Worm (Caenorhabditis elegans) whole organism, L4 larva: Measurements from ENCODE around the gene srh-212.
A peak's percentile ranks its signal among the peaks of the same experiment; 100 is the strongest.

Source experiments
- D1046.2 ChIP-seq: fragments of 200-800 bp; sonication (Bioruptor generic); IDR thresholded peaks from 2 replicates; pipeline ENCODE4 v1.3.6; 2022; ENCODE audit warnings: missing genetic modification characterization, missing compliant biosample characterization
- Y105C5A.15 ChIP-seq: fragments of 200-800 bp; sonication (Bioruptor generic); IDR thresholded peaks from 2 replicates; pipeline ENCODE4 v1.3.6; 2022; ENCODE audit warnings: missing genetic modification characterization, missing compliant biosample characterization
- Y48G9A.11 ChIP-seq: fragments of 200-800 bp; sonication (Bioruptor generic); IDR thresholded peaks from 2 replicates; pipeline ENCODE4 v1.3.6; 2022; ENCODE audit warnings: missing genetic modification reagents, missing genetic modification characterization, missing compliant biosample characterization
- Y5F2A.4 ChIP-seq: fragments of 200-800 bp; sonication (Bioruptor generic); optimal IDR thresholded peaks from 2 replicates; lab custom pipeline; 2018; ENCODE audit warnings: mild to moderate bottlenecking, missing genetic modification characterization, missing compliant biosample characterization
- ZK337.2 ChIP-seq: fragments of 200-800 bp; sonication (Bioruptor generic); IDR thresholded peaks from 2 replicates; pipeline ENCODE4 v1.3.6; 2022; ENCODE audit warnings: missing genetic modification reagents, missing genetic modification characterization, missing compliant biosample characterization
- aha-1 ChIP-seq: fragments of 150-350 bp; peaks from one replicate; lab custom pipeline; 2014; ENCODE audit warnings: missing biosample characterization, missing genetic modification characterization
- ceh-28 ChIP-seq: fragments of 150-350 bp; optimal IDR thresholded peaks from 2 replicates; lab custom pipeline; 2014; ENCODE audit warnings: missing biosample characterization, missing genetic modification reagents, missing genetic modification characterization
- ceh-44 ChIP-seq: fragments of 200-800 bp; sonication (Bioruptor generic); IDR thresholded peaks from 2 replicates; pipeline ENCODE4 v1.3.6; 2022; ENCODE audit warnings: missing genetic modification reagents, missing genetic modification characterization, missing compliant biosample characterization
- ctbp-1 ChIP-seq: fragments of 200-800 bp; sonication (Bioruptor generic); IDR thresholded peaks from 2 replicates; pipeline ENCODE4 v1.3.6; 2022; ENCODE audit warnings: missing genetic modification reagents, missing genetic modification characterization, missing compliant biosample characterization
- daf-12 ChIP-seq: fragments of 150-350 bp; optimal IDR thresholded peaks from 2 replicates; lab custom pipeline; 2014; ENCODE audit warnings: missing biosample characterization, missing genetic modification reagents, missing genetic modification characterization
- daf-16 ChIP-seq, 3 experiments: sonication (generic microtip); optimal IDR thresholded peaks; 2 replicates each; lab custom pipeline; 2016 to 2017; ENCODE audit warnings: missing genetic modification characterization in 3 of 3, missing genetic modification reagents in 3 of 3, mild to moderate bottlenecking in 2 of 3, missing compliant biosample characterization in 2 of 3, missing biosample characterization in 1 of 3, moderate library complexity in 1 of 3
- dpl-1 ChIP-seq: fragments of 150-350 bp; optimal IDR thresholded peaks from 2 replicates; lab custom pipeline; 2014; ENCODE audit warnings: missing biosample characterization, missing genetic modification reagents, missing genetic modification characterization
- dve-1 ChIP-seq: sonication (generic microtip); optimal IDR thresholded peaks from 2 replicates; lab custom pipeline; 2017; ENCODE audit warnings: antibody characterized with exemption, mild to moderate bottlenecking, missing genetic modification characterization, missing compliant biosample characterization; ENCODE audit not compliant: insufficient read depth
- egl-27 ChIP-seq: sonication (generic microtip); optimal IDR thresholded peaks from 3 replicates; lab custom pipeline; 2017; ENCODE audit warnings: missing biosample characterization, missing genetic modification reagents, missing genetic modification characterization
- fkh-10 ChIP-seq: fragments of 150-350 bp; optimal IDR thresholded peaks from 2 replicates; lab custom pipeline; 2014; ENCODE audit warnings: missing biosample characterization, missing genetic modification reagents, missing genetic modification characterization
- hif-1 ChIP-seq, 2 experiments: sonication (generic microtip); optimal IDR thresholded peaks; 2 replicates each; lab custom pipeline; 2016 to 2017; ENCODE audit warnings: missing compliant biosample characterization in 2 of 2, missing genetic modification characterization in 2 of 2, missing genetic modification reagents in 2 of 2, missing genotype in 2 of 2, mild to moderate bottlenecking in 1 of 2
- hlh-11 ChIP-seq: fragments of 200-800 bp; sonication (Bioruptor generic); optimal IDR thresholded peaks from 2 replicates; lab custom pipeline; 2018; ENCODE audit warnings: mild to moderate bottlenecking, missing genetic modification characterization, missing compliant biosample characterization
- hlh-30 ChIP-seq: sonication (generic microtip); optimal IDR thresholded peaks from 2 replicates; lab custom pipeline; 2017; ENCODE audit warnings: antibody characterized with exemption, mild to moderate bottlenecking, missing genetic modification characterization, missing compliant biosample characterization; ENCODE audit not compliant: insufficient read depth
- hmg-1.1 ChIP-seq: fragments of 200-800 bp; sonication (Bioruptor generic); IDR thresholded peaks from 2 replicates; pipeline ENCODE4 v1.3.6; 2022; ENCODE audit warnings: missing genetic modification reagents, missing genetic modification characterization, missing compliant biosample characterization
- lin-13 ChIP-seq: fragments of 150-350 bp; optimal IDR thresholded peaks from 2 replicates; lab custom pipeline; 2014; ENCODE audit warnings: missing biosample characterization, missing genetic modification reagents, missing genetic modification characterization
- lin-38 ChIP-seq: fragments of 200-800 bp; sonication (Bioruptor generic); IDR thresholded peaks from 2 replicates; pipeline ENCODE4 v1.3.6; 2022; ENCODE audit warnings: missing genetic modification reagents, missing genetic modification characterization, missing compliant biosample characterization
- lsy-2 ChIP-seq, 2 experiments: fragments of 150-350 bp in 1 of 2; sonication (generic microtip) in 1 of 2; optimal IDR thresholded peaks; 2 replicates each; lab custom pipeline; 2014 to 2017; ENCODE audit warnings: missing biosample characterization in 2 of 2, missing genetic modification characterization in 2 of 2
- mdl-1 ChIP-seq, 2 experiments: fragments of 150-350 bp in 1 of 2; sonication (generic microtip) in 1 of 2; optimal IDR thresholded peaks; 2 replicates each; lab custom pipeline; 2014 to 2017; ENCODE audit warnings: missing biosample characterization in 2 of 2, missing genetic modification characterization in 2 of 2
- mep-1 ChIP-seq: fragments of 150-350 bp; sonication (generic microtip); optimal IDR thresholded peaks from 3 replicates; lab custom pipeline; 2014; ENCODE audit warnings: missing biosample characterization, missing genetic modification characterization
- mes-2 ChIP-seq: sonication (generic microtip); optimal IDR thresholded peaks from 2 replicates; lab custom pipeline; 2016; ENCODE audit warnings: missing genotype, mild to moderate bottlenecking, missing genetic modification characterization, missing compliant biosample characterization; ENCODE audit not compliant: poor library complexity, severe bottlenecking
- nhr-11 ChIP-seq: fragments of 150-350 bp; optimal IDR thresholded peaks from 2 replicates; lab custom pipeline; 2014; ENCODE audit warnings: missing biosample characterization, missing genetic modification characterization
- pha-4 ChIP-seq, 2 experiments: fragments of 150-350 bp in 1 of 2; fragments of 200-800 bp in 1 of 2; sonication (Bioruptor generic) in 1 of 2; IDR thresholded peaks in 1 of 2; optimal IDR thresholded peaks in 1 of 2; 2 replicates each; pipeline versions ENCODE4 v1.3.6 to Lab custom; 2014 to 2022; ENCODE audit warnings: missing genetic modification characterization in 2 of 2, missing genetic modification reagents in 2 of 2, missing biosample characterization in 1 of 2, missing compliant biosample characterization in 1 of 2
- php-3 ChIP-seq: fragments of 200-800 bp; sonication (Bioruptor generic); IDR thresholded peaks from 2 replicates; pipeline ENCODE4 v1.3.6; 2022; ENCODE audit warnings: missing genetic modification reagents, missing genetic modification characterization, missing compliant biosample characterization
- sdz-12 ChIP-seq: fragments of 200-800 bp; sonication (Bioruptor generic); optimal IDR thresholded peaks from 2 replicates; lab custom pipeline; 2018; ENCODE audit warnings: mild to moderate bottlenecking, missing genetic modification characterization, missing compliant biosample characterization
- set-16 ChIP-seq: fragments of 200-800 bp; sonication (Bioruptor generic); IDR thresholded peaks from 2 replicates; pipeline ENCODE4 v1.3.6; 2022; ENCODE audit warnings: missing genetic modification reagents, missing genetic modification characterization, missing compliant biosample characterization
- unc-62 ChIP-seq, 3 experiments: fragments of 150-350 bp in 1 of 3; sonication (generic microtip); optimal IDR thresholded peaks in 2 of 3; peaks in 1 of 3; 1 replicate in 1 of 3; 2 replicates in 2 of 3; lab custom pipeline; 2014 to 2017; ENCODE audit warnings: missing biosample characterization in 3 of 3, missing genetic modification characterization in 3 of 3, missing genetic modification reagents in 3 of 3, missing genotype in 1 of 3
- zip-11 ChIP-seq: fragments of 200-800 bp; sonication (Bioruptor generic); IDR thresholded peaks from 2 replicates; pipeline ENCODE4 v1.3.6; 2022; ENCODE audit warnings: missing genetic modification characterization, missing compliant biosample characterization
- ztf-11 ChIP-seq: fragments of 150-350 bp; optimal IDR thresholded peaks from 2 replicates; lab custom pipeline; 2014; ENCODE audit warnings: missing biosample characterization, missing genetic modification characterization

srh-212 gene

DNA sequence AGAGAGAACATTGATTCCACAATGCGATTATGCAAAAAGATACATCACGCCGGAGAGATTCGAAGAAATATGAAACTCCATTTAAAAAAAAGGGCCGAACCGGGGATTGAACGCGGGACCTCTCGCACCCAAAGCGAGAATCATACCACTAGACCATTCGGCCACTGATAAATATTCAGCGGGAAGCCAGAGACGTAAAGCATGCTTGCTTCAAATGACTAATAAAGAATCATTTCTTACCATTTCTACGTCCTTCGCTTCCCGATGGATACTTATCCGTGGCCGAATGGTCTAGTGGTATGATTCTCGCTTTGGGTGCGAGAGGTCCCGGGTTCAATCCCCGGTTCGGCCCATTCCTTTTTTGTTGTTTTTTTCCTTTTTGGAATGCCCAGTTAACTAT is 8.7 kb downstream of the srh-212 start (continued):
- TF ChIP-seq php-3 (GFP tag; lab: Robert Waterston, UW): 0 out of 2 replicates have a peak, but pooled peaks have one; percentile 17
- no peak for TF ChIP-seq zip-11
- no peak for TF ChIP-seq aha-1 (tag; lab: Kevin White, UChicago)
- TF ChIP-seq, all 104 proteins: peak for 28

- TF ChIP-seq hif-1 (tag; optimal IDR thresholded peaks at IDR 0.05; lab: Kevin White, UChicago) (peak in 1 of 2 experiments; percentile 39), Y48G9A.11 (GFP tag; lab: Robert Waterston, UW) (0 out of 2 replicates have a peak, but pooled peaks have one; percentile 22), ctbp-1 (GFP tag; lab: Robert Waterston, UW) (no peak), ceh-28 (tag; lab: Kevin White, UChicago) (no peak), nhr-11 (tag; lab: Kevin White, UChicago) (no peak), mep-1 (tag; lab: Kevin White, UChicago) (peak; percentile 38), ZK337.2 (GFP tag; lab: Robert Waterston, UW) (0 out of 2 replicates have a peak, but pooled peaks have one; percentile 18), aha-1 (tag; lab: Kevin White, UChicago) (peak; percentile 75), dve-1 (tag; lab: Kevin White, UChicago) (peak; percentile 23), lin-38 (GFP tag; lab: Robert Waterston, UW) (peak; percentile 55), set-16 (peak; percentile 35), dpl-1 (GFP tag; lab: Kevin White, UChicago) (peak; percentile 27), egl-27 (tag; lab: Kevin White, UChicago) (no peak), ceh-44 (GFP tag; lab: Robert Waterston, UW) (no peak), lsy-2 (tag; optimal IDR thresholded peaks at IDR 0.05; lab: Kevin White, UChicago) (peak in 1 of 2 experiments; percentile 29), pha-4 (GFP tag; IDR thresholded peaks at IDR 0.05; lab: Robert Waterston, UW) (0 out of 2 replicates have a peak, but pooled peaks have one; percentile 22), pha-4 (tag; optimal IDR thresholded peaks at IDR 0.05; lab: Kevin White, UChicago) (no peak), sdz-12 (GFP tag; lab: Kevin White, UChicago) (no peak), Y5F2A.4 (GFP tag; lab: Kevin White, UChicago) (no peak), mes-2 (peak; percentile 75), hmg-1.1 (GFP tag; lab: Robert Waterston, UW) (0 out of 2 replicates have a peak, but pooled peaks have one; percentile 15)
These were observed 9.3 kb downstream of the srh-212 start for ce11 chrV:3587633-3588032.

DNA sequence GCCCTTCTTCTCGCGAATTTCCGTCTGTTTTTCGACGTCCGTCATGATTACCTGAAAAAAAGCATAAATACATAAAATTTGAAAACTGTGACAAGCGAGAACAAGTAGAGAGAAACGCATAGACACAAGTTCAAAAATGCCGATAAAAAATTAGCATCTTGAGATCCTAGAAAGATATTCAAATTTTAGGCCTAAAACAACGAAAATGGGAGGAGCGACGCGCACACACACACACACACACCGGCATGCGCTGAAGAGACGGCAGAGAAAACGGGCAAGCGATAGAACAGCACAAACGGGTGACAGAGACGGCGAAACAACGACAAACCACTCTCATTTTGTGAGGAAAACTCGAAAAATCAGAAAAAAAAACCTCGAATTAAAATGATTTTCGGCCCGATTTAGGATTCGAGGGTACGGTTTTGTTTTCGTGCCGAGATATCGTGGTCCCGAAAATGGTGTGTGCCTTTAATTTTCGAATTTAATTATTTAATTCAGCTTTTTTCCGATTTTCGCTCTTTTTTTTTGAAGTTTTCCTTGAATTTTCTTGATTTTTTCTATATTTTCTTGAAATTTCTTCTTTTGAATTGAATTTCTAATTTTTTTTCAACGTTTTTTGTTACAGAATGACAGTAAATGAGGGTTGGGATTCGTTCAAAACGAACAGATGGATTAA is 10.8 kb downstream of the srh-212 start, which contains the start of the genes rpl-11.1 and T22F3.2:
rpl-11.1 (minus strand) TSS at position 51 of the 676 bp plus-strand sequence.
T22F3.2 (plus strand) TSS at position 626 of the 676 bp plus-strand sequence.
- TF ChIP-seq ztf-11 (tag; lab: Kevin White, UChicago) (no peak), lin-13 (GFP tag; lab: Kevin White, UChicago) (no peak), Y105C5A.15 (GFP tag; lab: Robert Waterston, UW) (no peak), mep-1 (tag; lab: Kevin White, UChicago) (peak; percentile 9), hmg-1.1 (GFP tag; lab: Robert Waterston, UW) (peak; percentile 42; the same call in 1 of the 2 replicates), lin-38 (GFP tag; lab: Robert Waterston, UW) (no peak), Y48G9A.11 (GFP tag; lab: Robert Waterston, UW) (no peak), daf-12 (tag; lab: Kevin White, UChicago) (no peak), mdl-1 (tag; optimal IDR thresholded peaks at IDR 0.05; lab: Kevin White, UChicago) (peak in 1 of 2 experiments; percentile 34), hlh-30 (tag; lab: Kevin White, UChicago) (peak; percentile 22), daf-16 (GFP tag; optimal IDR thresholded peaks at IDR 0.05; lab: Kevin White, UChicago) (no peak), daf-16 (tag; optimal IDR thresholded peaks at IDR 0.05; lab: Kevin White, UChicago) (peak; percentile 9), D1046.2 (GFP tag; lab: Robert Waterston, UW) (0 out of 2 replicates have a peak, but pooled peaks have one; percentile 24), fkh-10 (no peak), ZK337.2 (GFP tag; lab: Robert Waterston, UW) (no peak), unc-62 (GFP tag; optimal IDR thresholded peaks at IDR 0.05 in 1 of 2; lab: Kevin White, UChicago) (peak in 1 of 2 experiments; percentile 47), unc-62 (tag; optimal IDR thresholded peaks at IDR 0.05; lab: Kevin White, UChicago) (no peak), hlh-11 (tag; lab: Kevin White, UChicago) (peak; percentile 5), hif-1 (tag; optimal IDR thresholded peaks at IDR 0.05; lab: Kevin White, UChicago) (peak in 1 of 2 experiments; percentile 34)
